Worm (Caenorhabditis elegans) whole organism, late embryonic: ENCODE results near the gene pptr-1.

Experiments
- T23F11.4 ChIP-seq: fragments of 200-800 bp; sonication (Bioruptor generic); optimal IDR thresholded peaks from 2 replicates; lab custom pipeline; 2018; ENCODE audit warnings: mild to moderate bottlenecking, missing genetic modification characterization, missing compliant biosample characterization
- ama-1 ChIP-seq: fragments of 150-350 bp; optimal IDR thresholded peaks from 2 replicates; lab custom pipeline; 2014
- ceh-9 ChIP-seq: sonication (generic microtip); optimal IDR thresholded peaks from 2 replicates; lab custom pipeline; 2016; ENCODE audit warnings: mild to moderate bottlenecking, missing genetic modification characterization, inconsistent platforms, missing compliant biosample characterization
- che-1 ChIP-seq: sonication (generic microtip); optimal IDR thresholded peaks from 2 replicates; lab custom pipeline; 2016; ENCODE audit warnings: mild to moderate bottlenecking, missing genetic modification characterization, missing compliant biosample characterization
- fkh-10 ChIP-seq: fragments of 150-350 bp; optimal IDR thresholded peaks from 2 replicates; lab custom pipeline; 2014; ENCODE audit warnings: missing biosample characterization, missing genetic modification reagents, missing genetic modification characterization
- nhr-11 ChIP-seq: fragments of 150-350 bp; optimal IDR thresholded peaks from 2 replicates; lab custom pipeline; 2014; ENCODE audit warnings: missing biosample characterization, missing genetic modification characterization
- pha-2 ChIP-seq: sonication (generic microtip); optimal IDR thresholded peaks from 2 replicates; lab custom pipeline; 2017; ENCODE audit warnings: mild to moderate bottlenecking, missing genetic modification characterization, missing compliant biosample characterization
- pqm-1 ChIP-seq: sonication (generic microtip); optimal IDR thresholded peaks from 2 replicates; lab custom pipeline; 2016; ENCODE audit warnings: missing genetic modification characterization, missing compliant biosample characterization
- ref-2 ChIP-seq: sonication (generic microtip); optimal IDR thresholded peaks from 2 replicates; lab custom pipeline; 2016; ENCODE audit warnings: missing genetic modification characterization, missing compliant biosample characterization
- rnt-1 ChIP-seq: sonication (generic microtip); optimal IDR thresholded peaks from 2 replicates; lab custom pipeline; 2016; ENCODE audit warnings: missing genetic modification characterization, missing compliant biosample characterization
- tbx-2 ChIP-seq: sonication (generic microtip); optimal IDR thresholded peaks from 2 replicates; lab custom pipeline; 2016; ENCODE audit warnings: missing genetic modification characterization, missing compliant biosample characterization
- ztf-16 ChIP-seq: sonication (generic microtip); optimal IDR thresholded peaks from 2 replicates; lab custom pipeline; 2017; ENCODE audit warnings: missing genetic modification characterization, missing compliant biosample characterization

- TF ChIP-seq tbx-2 (tag; lab: Kevin White, UChicago): no peak
- TF ChIP-seq ztf-16 (tag; lab: Kevin White, UChicago): no peak
- no peak for TF ChIP-seq rnt-1 (tag; lab: Kevin White, UChicago)
- TF ChIP-seq pqm-1 (tag; lab: Kevin White, UChicago): no peak
- TF ChIP-seq nhr-11: no peak
- no peak for TF ChIP-seq ceh-9 (tag; lab: Kevin White, UChicago)
- no peak for TF ChIP-seq ref-2 (tag; lab: Kevin White, UChicago)
- no peak for TF ChIP-seq pha-2 (tag; lab: Kevin White, UChicago)
- no peak for TF ChIP-seq fkh-10 (GFP tag; lab: Kevin White, UChicago)
- TF ChIP-seq che-1 (tag; lab: Kevin White, UChicago): no peak
- TF ChIP-seq ama-1: no peak
- TF ChIP-seq T23F11.4 (GFP tag; lab: Kevin White, UChicago): no peak
Measured at ce11 chrV:16346406-16347108, 10.8 kb upstream of the pptr-1 start, which contains the start of the genes W08G11.5 and W08G11.1.
